Worm (Caenorhabditis elegans): Measurements from ENCODE around the gene slc-17.5.

Gene slc-17.5

DNA sequence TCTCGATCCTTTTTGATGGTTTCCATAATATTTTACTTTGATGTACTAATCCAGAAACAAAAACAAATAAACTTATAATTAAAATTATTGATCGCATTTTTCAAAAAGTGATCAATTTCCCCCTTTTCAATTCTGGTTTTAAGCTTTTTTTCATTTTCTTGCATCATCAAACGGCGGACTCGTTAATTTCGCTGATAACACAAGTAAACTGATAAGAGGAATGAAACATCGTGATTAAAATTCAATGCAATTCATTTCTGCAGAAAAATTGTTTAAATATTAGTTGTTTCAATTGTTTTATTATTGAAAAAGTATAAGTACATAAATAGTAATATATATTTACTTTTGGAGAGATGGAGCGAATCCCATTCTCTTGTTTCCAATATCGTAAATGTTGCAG is 17.4 kb downstream of the slc-17.5 start:
- TF ChIP-seq klf-2 (GFP tag; conservative IDR thresholded peaks at IDR 0.05) (no peak), flt-1 (GFP tag; IDR thresholded peaks at IDR 0.05) (no peak), ref-1 (GFP tag; conservative IDR thresholded peaks at IDR 0.05) (no peak), tab-1 (GFP tag; IDR thresholded peaks at IDR 0.05) (no peak), ztf-29 (GFP tag; IDR thresholded peaks at IDR 0.05) (no peak), med-1 (GFP tag; optimal IDR thresholded peaks at IDR 0.05; ENCODE audit: insufficient read depth) (no peak), T22C8.4 (GFP tag; IDR thresholded peaks at IDR 0.05) (no peak)

ce11 chrV:8266232-8266631 is 18.5 kb downstream of the slc-17.5 start, which contains the start of gene F21F8.5:
F21F8.5 (minus strand) TSS chrV:8266332.
- TF ChIP-seq ref-1 (GFP tag; conservative IDR thresholded peaks at IDR 0.05) (no peak), ztf-23 (GFP tag; IDR thresholded peaks at IDR 0.05) (no peak), ztf-29 (GFP tag; IDR thresholded peaks at IDR 0.05) (no peak), med-1 (GFP tag; optimal IDR thresholded peaks at IDR 0.05; ENCODE audit: insufficient read depth) (no peak), flt-1 (GFP tag; IDR thresholded peaks at IDR 0.05) (no peak), T22C8.4 (GFP tag; IDR thresholded peaks at IDR 0.05) (no peak), klf-2 (GFP tag; conservative IDR thresholded peaks at IDR 0.05) (no peak), cog-1 (tag; optimal IDR thresholded peaks at IDR 0.05) (no peak)

- TF ChIP-seq ztf-23 (GFP tag; IDR thresholded peaks at IDR 0.05) (no peak), ref-1 (GFP tag; conservative IDR thresholded peaks at IDR 0.05) (no peak), cog-1 (tag; optimal IDR thresholded peaks at IDR 0.05) (no peak), klf-2 (GFP tag; conservative IDR thresholded peaks at IDR 0.05) (no peak), med-1 (GFP tag; optimal IDR thresholded peaks at IDR 0.05; ENCODE audit: insufficient read depth) (no peak), T22C8.4 (GFP tag; IDR thresholded peaks at IDR 0.05) (no peak), flt-1 (GFP tag; IDR thresholded peaks at IDR 0.05) (no peak), ztf-29 (GFP tag; IDR thresholded peaks at IDR 0.05) (no peak)
Observed at ce11 chrV:8263941-8264340, 20.8 kb downstream of the slc-17.5 start, which contains the start of gene C16D9.9. C16D9.9 (plus strand) TSS chrV:8264241.

ce11 chrV:8263466-8263865 is 21.2 kb downstream of the slc-17.5 start, which contains the start of gene C16D9.8:
C16D9.8 (minus strand) TSS chrV:8263566.
- TF ChIP-seq ref-1 (GFP tag; conservative IDR thresholded peaks at IDR 0.05) (no peak), T22C8.4 (GFP tag; IDR thresholded peaks at IDR 0.05) (no peak), ztf-29 (GFP tag; IDR thresholded peaks at IDR 0.05) (no peak), med-1 (GFP tag; optimal IDR thresholded peaks at IDR 0.05; ENCODE audit: insufficient read depth) (no peak), tab-1 (GFP tag; IDR thresholded peaks at IDR 0.05) (no peak), ztf-23 (GFP tag; IDR thresholded peaks at IDR 0.05) (no peak), flt-1 (GFP tag; IDR thresholded peaks at IDR 0.05) (no peak), cog-1 (tag; optimal IDR thresholded peaks at IDR 0.05) (no peak), klf-2 (GFP tag; conservative IDR thresholded peaks at IDR 0.05) (no peak)

DNA sequence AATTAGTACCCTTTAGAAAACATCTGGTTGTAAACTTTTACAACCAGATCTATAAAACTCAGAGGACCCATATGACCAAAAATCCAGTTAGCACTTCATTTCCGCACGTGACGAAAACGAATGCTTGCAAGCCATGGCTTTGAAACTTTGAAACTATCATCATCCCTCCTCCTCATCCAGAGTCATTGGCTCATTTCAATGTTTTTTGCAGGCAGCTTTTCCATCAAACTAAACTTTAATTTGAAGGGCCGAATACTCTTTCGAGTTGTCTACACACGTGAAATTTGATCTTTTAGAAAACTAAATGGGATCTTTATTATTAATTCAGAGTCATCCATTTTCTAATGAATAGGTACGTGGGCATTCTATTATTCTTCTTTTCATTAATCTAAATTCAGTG is 22.5 kb downstream of the slc-17.5 start:
- TF ChIP-seq ztf-29 (GFP tag; IDR thresholded peaks at IDR 0.05) (no peak), T22C8.4 (GFP tag; IDR thresholded peaks at IDR 0.05) (no peak), med-1 (GFP tag; optimal IDR thresholded peaks at IDR 0.05; ENCODE audit: insufficient read depth) (no peak), ref-1 (GFP tag; conservative IDR thresholded peaks at IDR 0.05) (no peak), flt-1 (GFP tag; IDR thresholded peaks at IDR 0.05) (no peak), cog-1 (tag; optimal IDR thresholded peaks at IDR 0.05) (no peak), tab-1 (GFP tag; IDR thresholded peaks at IDR 0.05) (no peak), ztf-23 (GFP tag; IDR thresholded peaks at IDR 0.05) (no peak), klf-2 (GFP tag; conservative IDR thresholded peaks at IDR 0.05) (no peak)

DNA sequence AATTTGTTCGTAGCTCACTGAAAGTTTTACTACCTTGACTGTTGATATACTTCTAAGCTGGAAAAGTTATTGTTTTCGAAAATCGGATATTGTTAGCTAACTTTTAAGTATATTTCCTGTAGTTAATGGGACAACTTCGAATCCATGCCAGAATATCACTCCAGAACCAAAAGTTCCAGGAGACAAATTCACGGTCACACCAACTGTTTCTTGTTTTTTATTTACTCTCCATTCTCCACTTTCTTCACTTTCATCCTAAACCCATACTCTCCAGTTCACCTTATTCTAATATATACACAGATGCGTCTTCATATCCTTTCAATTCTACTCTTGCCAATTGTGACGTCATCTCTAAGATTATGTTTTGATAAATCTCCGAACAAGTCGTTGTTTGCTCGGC is 25.7 kb downstream of the slc-17.5 start, which contains the start of gene C16D9.1:
Gene C16D9.1 (plus strand): TSS at position 301 of the 400 bp plus-strand sequence.
- TF ChIP-seq ref-1 (GFP tag; conservative IDR thresholded peaks at IDR 0.05) (no peak), T22C8.4 (GFP tag; IDR thresholded peaks at IDR 0.05) (no peak), tab-1 (GFP tag; IDR thresholded peaks at IDR 0.05) (no peak), klf-2 (GFP tag; conservative IDR thresholded peaks at IDR 0.05) (no peak), ztf-29 (GFP tag; IDR thresholded peaks at IDR 0.05) (no peak), flt-1 (GFP tag; IDR thresholded peaks at IDR 0.05) (no peak), cog-1 (tag; optimal IDR thresholded peaks at IDR 0.05) (no peak), med-1 (GFP tag; optimal IDR thresholded peaks at IDR 0.05; ENCODE audit: insufficient read depth) (no peak)

- TF ChIP-seq med-1 (GFP tag; optimal IDR thresholded peaks at IDR 0.05; ENCODE audit: insufficient read depth) (no peak), cog-1 (tag; optimal IDR thresholded peaks at IDR 0.05) (no peak), ztf-23 (GFP tag; IDR thresholded peaks at IDR 0.05) (no peak), flt-1 (GFP tag; IDR thresholded peaks at IDR 0.05) (no peak)
Observed at ce11 chrV:8254973-8255372, 29.7 kb downstream of the slc-17.5 start.

- no peak for TF ChIP-seq klf-2 (GFP tag; conservative IDR thresholded peaks at IDR 0.05)
- TF ChIP-seq tab-1 (GFP tag; IDR thresholded peaks at IDR 0.05), result no peak
- no peak for TF ChIP-seq ref-1 (GFP tag; conservative IDR thresholded peaks at IDR 0.05)
- TF ChIP-seq T22C8.4 (GFP tag; IDR thresholded peaks at IDR 0.05), result no peak
- no peak for TF ChIP-seq ztf-29 (GFP tag; IDR thresholded peaks at IDR 0.05)
- TF ChIP-seq cog-1 (tag; optimal IDR thresholded peaks at IDR 0.05), result no peak
- no peak for TF ChIP-seq flt-1 (GFP tag; IDR thresholded peaks at IDR 0.05)
- no peak for TF ChIP-seq med-1 (GFP tag; optimal IDR thresholded peaks at IDR 0.05; ENCODE audit: insufficient read depth)
- TF ChIP-seq ztf-23 (GFP tag; IDR thresholded peaks at IDR 0.05), result no peak
Observed at ce11 chrV:8253946-8254345, 30.8 kb downstream of the slc-17.5 start.

- TF ChIP-seq cog-1 (tag; optimal IDR thresholded peaks at IDR 0.05), result no peak
- no peak for TF ChIP-seq med-1 (GFP tag; optimal IDR thresholded peaks at IDR 0.05; ENCODE audit: insufficient read depth)
- no peak for TF ChIP-seq ztf-23 (GFP tag; IDR thresholded peaks at IDR 0.05)
- no peak for TF ChIP-seq T22C8.4 (GFP tag; IDR thresholded peaks at IDR 0.05)
- TF ChIP-seq ztf-29 (GFP tag; IDR thresholded peaks at IDR 0.05), result no peak
- TF ChIP-seq ref-1 (GFP tag; conservative IDR thresholded peaks at IDR 0.05), result no peak
- TF ChIP-seq klf-2 (GFP tag; conservative IDR thresholded peaks at IDR 0.05), result no peak
- no peak for TF ChIP-seq flt-1 (GFP tag; IDR thresholded peaks at IDR 0.05)
- no peak for TF ChIP-seq tab-1 (GFP tag; IDR thresholded peaks at IDR 0.05)
Observed at ce11 chrV:8252532-8252931, 32.2 kb downstream of the slc-17.5 start.

ce11 chrV:8251075-8251474 is 33.6 kb downstream of the slc-17.5 start:
- TF ChIP-seq ztf-23 (GFP tag; IDR thresholded peaks at IDR 0.05), result no peak
- no peak for TF ChIP-seq klf-2 (GFP tag; conservative IDR thresholded peaks at IDR 0.05)
- no peak for TF ChIP-seq tab-1 (GFP tag; IDR thresholded peaks at IDR 0.05)
- no peak for TF ChIP-seq ztf-29 (GFP tag; IDR thresholded peaks at IDR 0.05)
- TF ChIP-seq ref-1 (GFP tag; conservative IDR thresholded peaks at IDR 0.05), result no peak
- TF ChIP-seq cog-1 (tag; optimal IDR thresholded peaks at IDR 0.05), result no peak
- TF ChIP-seq T22C8.4 (GFP tag; IDR thresholded peaks at IDR 0.05), result no peak
- TF ChIP-seq flt-1 (GFP tag; IDR thresholded peaks at IDR 0.05), result no peak
- no peak for TF ChIP-seq med-1 (GFP tag; optimal IDR thresholded peaks at IDR 0.05; ENCODE audit: insufficient read depth)
